Worm (Caenorhabditis elegans): ENCODE measurements around the gene scc-2.

scc-2 gene

ce11 chrII:221212-221611, 42.3 kb downstream of the scc-2 start (continued):
- TF ChIP-seq sma-9 (GFP tag; optimal IDR thresholded peaks at IDR 0.05) (no peak), sma-9 (tag; optimal IDR thresholded peaks at IDR 0.05) (no peak), lin-39 (tag; optimal IDR thresholded peaks at IDR 0.05) (peak; percentile 41)

DNA sequence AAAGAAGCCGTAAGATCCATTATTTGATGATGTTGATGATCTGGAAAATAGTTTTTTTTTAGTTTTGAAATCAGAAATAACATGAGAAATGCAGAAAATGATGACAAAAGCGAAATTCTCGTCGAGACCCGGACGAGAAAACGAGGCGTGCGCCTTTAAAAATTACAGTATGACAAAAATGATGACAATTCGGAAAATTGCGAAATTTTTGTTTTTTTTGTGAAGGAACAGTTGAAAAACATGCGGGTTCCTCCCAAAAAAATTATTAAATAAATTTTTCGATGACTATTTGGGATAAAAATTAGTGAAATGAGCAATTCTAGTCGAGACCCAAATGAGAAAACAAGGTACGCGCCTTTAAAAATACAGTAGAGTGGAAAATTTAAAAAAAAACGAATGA, 42.9 kb downstream of the scc-2 start, which contains the start of gene ubxn-3:
Gene ubxn-3 (minus strand): TSS at position 66 of the 400 bp plus-strand sequence.
- TF ChIP-seq mdl-1 (tag; optimal IDR thresholded peaks at IDR 0.05), result no peak
- TF ChIP-seq crh-2 (tag; optimal IDR thresholded peaks at IDR 0.05), result no peak
- TF ChIP-seq nhr-11 (tag; optimal IDR thresholded peaks at IDR 0.05), result no peak
- no peak for TF ChIP-seq ceh-16 (tag; optimal IDR thresholded peaks at IDR 0.05)
- no peak for TF ChIP-seq blmp-1 (tag; optimal IDR thresholded peaks at IDR 0.05; ENCODE audit: insufficient read depth)
- no peak for TF ChIP-seq nhr-237 (tag; optimal IDR thresholded peaks at IDR 0.05)
- no peak for TF ChIP-seq mab-5 (tag; optimal IDR thresholded peaks at IDR 0.05)
- TF ChIP-seq sma-3 (GFP tag; optimal IDR thresholded peaks at IDR 0.05), result no peak
- TF ChIP-seq peb-1 (tag; optimal IDR thresholded peaks at IDR 0.05), result no peak
- TF ChIP-seq nhr-129 (tag; optimal IDR thresholded peaks at IDR 0.05), result no peak
- TF ChIP-seq ama-1 (optimal IDR thresholded peaks at IDR 0.05), result no peak

DNA sequence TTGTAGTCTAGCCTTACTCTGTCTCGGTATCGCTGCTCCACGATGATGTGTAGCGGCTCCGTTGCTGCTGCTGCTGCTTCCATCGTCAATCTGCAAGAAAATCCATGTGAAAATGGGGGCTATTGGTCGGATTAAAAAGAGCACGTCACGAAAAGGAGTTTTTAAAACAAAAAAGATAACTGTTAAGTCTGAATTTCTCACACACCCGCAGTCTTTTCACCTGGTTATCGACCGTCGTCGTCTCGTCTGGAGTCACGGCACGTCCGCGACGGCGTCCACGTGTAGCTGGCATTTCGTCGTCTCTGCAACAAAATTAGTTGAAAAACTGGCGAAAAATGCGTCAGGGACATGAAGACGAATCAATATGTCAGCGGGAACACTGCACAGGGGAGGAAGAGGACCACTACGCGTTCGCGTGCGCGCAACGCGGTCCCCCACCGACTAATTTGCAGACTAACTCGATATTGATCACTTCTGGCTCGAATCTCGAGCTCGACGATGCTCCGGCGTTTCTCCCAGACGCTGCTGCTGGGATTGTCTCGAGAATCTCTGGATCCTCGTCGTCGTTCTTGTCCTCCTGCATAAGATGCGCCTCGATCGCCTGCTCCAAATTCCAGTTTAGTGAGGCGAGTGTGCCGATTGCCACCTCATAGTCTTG, 43.5 kb downstream of the scc-2 start:
- TF ChIP-seq mdl-1 (tag; optimal IDR thresholded peaks at IDR 0.05), result no peak
- no peak for TF ChIP-seq peb-1 (tag; optimal IDR thresholded peaks at IDR 0.05)
- TF ChIP-seq Y55F3AM.14 (GFP tag; optimal IDR thresholded peaks at IDR 0.05), result peak; percentile 4
- 0 out of 2 replicates have a peak, but pooled peaks have one; percentile 40 for TF ChIP-seq ztf-1 (GFP tag; conservative IDR thresholded peaks at IDR 0.05)
- TF ChIP-seq nhr-10 (tag; optimal IDR thresholded peaks at IDR 0.05), result no peak
- no peak for TF ChIP-seq F13H6.1 (tag; optimal IDR thresholded peaks at IDR 0.05)

DNA sequence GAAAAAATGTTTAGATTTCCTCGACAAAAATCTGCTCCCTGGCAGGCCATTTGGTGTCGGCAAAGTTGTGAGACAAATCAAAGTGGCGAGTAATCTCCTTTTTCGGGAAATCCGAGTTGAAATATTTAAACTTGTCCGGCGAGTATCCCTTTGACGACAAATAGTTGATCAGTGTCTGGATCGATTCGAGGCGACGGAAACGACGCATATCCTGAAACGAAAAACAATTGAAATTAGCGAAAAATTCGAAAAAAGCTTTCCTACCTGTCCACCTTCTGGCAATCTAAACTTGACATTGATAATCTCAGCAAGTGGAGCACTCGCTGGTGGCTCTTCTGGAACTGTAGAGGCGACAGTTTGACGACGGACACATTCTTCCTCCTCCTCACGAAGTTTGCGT, 46.2 kb downstream of the scc-2 start:
- TF ChIP-seq nhr-12 (tag; optimal IDR thresholded peaks at IDR 0.05) (no peak), ztf-11 (tag; optimal IDR thresholded peaks at IDR 0.05) (no peak), unc-55 (GFP tag; optimal IDR thresholded peaks at IDR 0.05) (no peak), nhr-23 (tag; optimal IDR thresholded peaks at IDR 0.05) (no peak), peb-1 (tag; optimal IDR thresholded peaks at IDR 0.05) (no peak), snpc-4 (tag; optimal IDR thresholded peaks at IDR 0.05) (no peak), sma-3 (GFP tag; optimal IDR thresholded peaks at IDR 0.05) (no peak), lin-13 (GFP tag; optimal IDR thresholded peaks at IDR 0.05) (no peak), sem-4 (tag; optimal IDR thresholded peaks at IDR 0.05) (no peak), nhr-237 (tag; optimal IDR thresholded peaks at IDR 0.05) (no peak), unc-62 (GFP tag; optimal IDR thresholded peaks at IDR 0.05) (no peak), skn-1 (tag; optimal IDR thresholded peaks at IDR 0.05) (no peak), sma-9 (GFP tag; optimal IDR thresholded peaks at IDR 0.05) (no peak), sma-9 (tag; optimal IDR thresholded peaks at IDR 0.05) (no peak), mab-5 (tag; optimal IDR thresholded peaks at IDR 0.05) (no peak), R02D3.7 (tag; optimal IDR thresholded peaks at IDR 0.05) (no peak), mbf-1 (tag; optimal IDR thresholded peaks at IDR 0.05) (no peak), ceh-82 (tag; optimal IDR thresholded peaks at IDR 0.05) (no peak)

DNA sequence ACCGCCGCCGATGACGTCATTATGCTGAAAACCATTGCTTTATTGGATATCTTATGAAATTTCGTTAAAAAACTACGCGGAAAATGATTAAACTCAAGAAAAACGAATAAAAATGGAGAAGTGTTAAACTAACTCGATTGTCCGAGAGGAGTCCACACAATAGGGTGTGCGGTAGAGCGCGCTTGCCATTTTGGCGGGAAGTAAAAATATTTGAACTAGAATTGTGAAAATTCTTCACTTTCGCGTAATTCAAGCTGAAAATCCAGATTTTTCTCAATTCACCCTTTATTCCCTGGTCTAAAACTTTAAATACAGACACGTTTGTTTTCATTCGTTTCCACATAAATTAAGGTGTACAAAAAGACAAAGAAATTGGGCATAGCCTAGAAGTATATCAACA, 46.9 kb downstream of the scc-2 start, which contains the start of gene F48A11.4:
Gene F48A11.4 (minus strand): TSS at position 24 of the 400 bp plus-strand sequence.
- peak; percentile 91 for TF ChIP-seq mab-5 (tag; optimal IDR thresholded peaks at IDR 0.05)
- TF ChIP-seq nhr-25 (tag; optimal IDR thresholded peaks at IDR 0.05), result peak; percentile 96
- peak; percentile 84 for TF ChIP-seq snpc-4 (tag; optimal IDR thresholded peaks at IDR 0.05)
- peak; percentile 64 for TF ChIP-seq nhr-237 (tag; optimal IDR thresholded peaks at IDR 0.05)
- TF ChIP-seq nhr-129 (tag; optimal IDR thresholded peaks at IDR 0.05), result peak; percentile 92
- no peak for TF ChIP-seq ztf-11 (tag; optimal IDR thresholded peaks at IDR 0.05)
- no peak for TF ChIP-seq elt-3 (tag; optimal IDR thresholded peaks at IDR 0.05)
- TF ChIP-seq alr-1 (tag; optimal IDR thresholded peaks at IDR 0.05), result no peak
- TF ChIP-seq nhr-23 (tag; optimal IDR thresholded peaks at IDR 0.05), result no peak
- peak; percentile 35 for TF ChIP-seq skn-1 (tag; optimal IDR thresholded peaks at IDR 0.05)
- peak; percentile 93 for TF ChIP-seq F13H6.1 (tag; optimal IDR thresholded peaks at IDR 0.05)
- TF ChIP-seq ama-1 (optimal IDR thresholded peaks at IDR 0.05), result peak; percentile 89
- no peak for TF ChIP-seq lin-39 (tag; optimal IDR thresholded peaks at IDR 0.05)
- TF ChIP-seq nhr-21 (tag; optimal IDR thresholded peaks at IDR 0.05), result peak; percentile 94
- TF ChIP-seq crh-2 (tag; optimal IDR thresholded peaks at IDR 0.05), result peak; percentile 95
- no peak for TF ChIP-seq elt-1 (tag; optimal IDR thresholded peaks at IDR 0.05)
- TF ChIP-seq unc-39 (tag; optimal IDR thresholded peaks at IDR 0.05), result no peak
- no peak for TF ChIP-seq aly-2 (tag; optimal IDR thresholded peaks at IDR 0.05)
- peak; percentile 95 for TF ChIP-seq lin-13 (GFP tag; optimal IDR thresholded peaks at IDR 0.05)
- peak; percentile 92 for TF ChIP-seq sma-9 (GFP tag; optimal IDR thresholded peaks at IDR 0.05)
- no peak for TF ChIP-seq sma-9 (tag; optimal IDR thresholded peaks at IDR 0.05)
- TF ChIP-seq peb-1 (tag; optimal IDR thresholded peaks at IDR 0.05), result no peak
- peak; percentile 52 for TF ChIP-seq Y55F3AM.14 (GFP tag; optimal IDR thresholded peaks at IDR 0.05)
- TF ChIP-seq zag-1 (tag; optimal IDR thresholded peaks at IDR 0.05), result peak; percentile 61
- TF ChIP-seq lin-11 (tag; optimal IDR thresholded peaks at IDR 0.05), result peak; percentile 80
- TF ChIP-seq unc-62 (GFP tag; optimal IDR thresholded peaks at IDR 0.05), result no peak
- peak; percentile 75 for TF ChIP-seq fos-1 (tag; optimal IDR thresholded peaks at IDR 0.05)
- TF ChIP-seq gmeb-1 (tag; optimal IDR thresholded peaks at IDR 0.05), result peak; percentile 100
- TF ChIP-seq unc-55 (GFP tag; optimal IDR thresholded peaks at IDR 0.05), result peak; percentile 98
- peak; percentile 90 to 95 for TF ChIP-seq lsy-2 (tag; optimal IDR thresholded peaks at IDR 0.05)
- TF ChIP-seq mdl-1 (tag; optimal IDR thresholded peaks at IDR 0.05), result peak; percentile 17 to 27
- peak; percentile 83 for TF ChIP-seq ceh-16 (tag; optimal IDR thresholded peaks at IDR 0.05)
- no peak for TF ChIP-seq nhr-11 (tag; optimal IDR thresholded peaks at IDR 0.05)
